Worm (Caenorhabditis elegans): ENCODE data around the gene F46B6.4.

F46B6.4 gene

DNA sequence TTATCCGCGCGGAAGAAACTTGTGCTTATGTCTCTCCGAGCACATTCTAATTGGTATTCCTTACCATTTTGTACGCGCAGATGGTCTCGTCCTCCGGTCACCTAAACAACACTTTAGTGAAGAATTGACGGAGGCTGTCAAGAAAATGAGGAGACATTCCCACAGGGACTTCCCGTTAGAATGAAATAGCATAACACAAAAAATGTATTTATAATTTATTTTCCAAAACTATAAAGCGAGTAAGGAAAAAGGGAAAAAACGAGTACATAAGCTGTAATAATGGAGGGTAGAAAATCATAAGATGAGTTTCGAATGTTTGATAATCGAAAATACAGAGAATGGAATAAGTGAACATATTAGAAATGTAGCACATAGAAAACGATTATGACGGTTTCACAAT lies 3.6 kb downstream of the F46B6.4 start, which contains the start of gene F46B6.12:
Gene F46B6.12 (minus strand): TSS at position 101 of the 400 bp plus-strand sequence.
- TF ChIP-seq unc-62 (GFP tag; optimal IDR thresholded peaks at IDR 0.05 in 1 of 2) (peak in 1 of 2 experiments; percentile 38), unc-62 (tag; optimal IDR thresholded peaks at IDR 0.05) (no peak), mxl-3 (GFP tag; optimal IDR thresholded peaks at IDR 0.05) (no peak)

DNA sequence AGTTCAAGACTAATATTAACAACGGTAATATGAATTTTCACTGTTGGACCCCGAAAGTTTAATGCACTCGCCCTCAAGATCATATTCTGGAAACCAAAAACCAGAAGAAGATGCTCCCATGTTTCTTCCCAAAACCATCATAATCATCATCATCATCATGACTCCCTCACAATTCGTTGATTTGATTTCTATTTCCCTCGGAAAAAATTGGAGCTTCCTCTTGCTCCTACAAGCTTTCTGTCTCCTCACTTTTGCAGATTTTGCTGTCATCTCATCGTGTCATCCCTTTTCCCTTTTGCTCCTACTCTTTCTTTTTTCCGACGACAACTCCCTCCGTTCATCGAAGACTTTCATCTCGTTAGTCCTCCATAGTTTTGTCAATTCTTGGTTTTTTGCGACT lies 7.3 kb downstream of the F46B6.4 start, which contains the start of gene F46B6.2:
Gene F46B6.2 (plus strand): TSS at position 316 of the 400 bp plus-strand sequence.
- TF ChIP-seq zip-2 (tag; optimal IDR thresholded peaks at IDR 0.05) (no peak), dmd-8 (GFP tag; IDR thresholded peaks at IDR 0.05) (no peak), ctbp-1 (GFP tag; IDR thresholded peaks at IDR 0.05) (0 out of 2 replicates have a peak, but pooled peaks have one; percentile 40)

DNA sequence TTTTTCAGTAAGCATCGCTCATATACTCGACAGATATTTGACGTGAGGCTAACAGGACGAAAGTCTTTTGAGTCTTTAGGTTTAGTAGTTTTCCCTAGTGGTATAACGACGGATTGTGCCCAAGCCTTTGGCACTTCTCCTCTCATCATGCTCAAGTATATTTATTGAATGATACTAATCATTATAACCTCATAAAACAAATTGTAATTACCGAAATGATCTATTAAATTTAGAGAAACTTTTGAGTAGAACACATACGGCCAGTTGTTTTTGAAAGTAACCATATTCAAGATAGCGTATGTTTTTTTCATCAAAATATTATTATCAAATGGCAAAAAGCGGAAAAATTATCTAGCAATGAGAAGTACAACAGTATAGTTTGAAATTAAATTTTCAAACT lies 8.0 kb downstream of the F46B6.4 start:
- TF ChIP-seq R02D3.7 (tag; optimal IDR thresholded peaks at IDR 0.05) (no peak), nhr-11 (tag; optimal IDR thresholded peaks at IDR 0.05) (no peak), lim-7 (GFP tag; IDR thresholded peaks at IDR 0.05) (no peak), saeg-2 (GFP tag; IDR thresholded peaks at IDR 0.05) (no peak), lsy-2 (tag; optimal IDR thresholded peaks at IDR 0.05) (no peak), nhr-10 (tag; optimal IDR thresholded peaks at IDR 0.05) (no peak), F37D6.2 (tag; optimal IDR thresholded peaks at IDR 0.05) (no peak), nhr-28 (tag; optimal IDR thresholded peaks at IDR 0.05) (no peak), spr-1 (tag; optimal IDR thresholded peaks at IDR 0.05) (no peak), dmd-9 (GFP tag; IDR thresholded peaks at IDR 0.05) (no peak), ces-1 (GFP tag; optimal IDR thresholded peaks at IDR 0.05) (no peak), egl-43 (GFP tag; IDR thresholded peaks at IDR 0.05) (no peak), spr-3 (GFP tag; optimal IDR thresholded peaks at IDR 0.05) (no peak), mes-2 (tag; optimal IDR thresholded peaks at IDR 0.05; ENCODE audit: poor library complexity, severe bottlenecking) (no peak)

DNA sequence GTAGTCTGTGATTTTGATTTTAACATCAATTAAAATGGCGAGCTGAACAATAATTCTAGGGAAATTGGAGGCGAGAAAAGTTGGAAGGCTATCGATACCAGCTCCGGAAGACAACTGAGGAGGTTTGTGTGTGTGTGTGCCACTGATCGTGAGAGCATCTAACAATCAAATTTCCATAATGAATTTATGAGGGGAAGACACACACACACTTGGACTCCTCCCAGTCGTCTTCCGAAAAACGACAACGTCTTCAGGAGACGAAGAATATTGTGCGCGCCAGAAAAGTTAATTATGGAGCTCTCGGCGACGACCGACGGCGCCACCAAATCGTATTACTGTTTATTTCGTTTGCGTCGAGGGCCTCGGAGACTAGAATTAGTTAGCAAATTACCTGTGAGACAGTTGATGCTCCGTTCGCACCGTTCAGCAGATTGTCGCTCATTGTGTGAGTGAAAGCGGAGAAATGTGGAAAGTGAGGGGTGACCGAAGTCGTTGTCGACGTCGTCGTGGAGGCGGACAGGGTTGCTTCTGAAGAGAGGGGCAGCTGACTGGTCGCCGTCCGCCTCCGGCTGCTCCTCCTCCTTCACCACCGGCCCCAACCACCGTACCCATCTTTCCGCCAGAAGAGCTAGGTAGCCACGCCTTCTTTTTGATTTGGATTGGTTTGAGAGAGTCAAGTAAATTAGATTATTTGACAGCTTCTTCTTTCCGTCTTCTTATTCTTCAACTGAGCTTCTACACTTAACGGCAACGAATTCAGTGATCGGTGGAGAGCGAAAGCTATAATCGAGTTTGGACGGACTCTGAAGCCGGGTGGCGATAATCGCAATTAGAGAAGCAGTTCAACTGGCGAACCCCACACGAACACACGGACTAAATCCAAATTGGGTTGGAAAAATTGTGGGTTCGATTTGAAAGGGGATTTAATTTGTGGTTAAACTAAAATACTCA lies 10.2 kb downstream of the F46B6.4 start, which contains the start of gene unc-42:
Gene unc-42 (minus strand): TSS at position 564 of the 951 bp plus-strand sequence.
- TF ChIP-seq set-16 (GFP tag; IDR thresholded peaks at IDR 0.05) = peak; percentile 93
- peak in 1 of 2 experiments; percentile 4 for TF ChIP-seq unc-62 (GFP tag; optimal IDR thresholded peaks at IDR 0.05 in 1 of 2)
- TF ChIP-seq unc-62 (tag; optimal IDR thresholded peaks at IDR 0.05) = no peak
- peak; percentile 2 for TF ChIP-seq aha-1 (tag)
- TF ChIP-seq lir-3 (tag; optimal IDR thresholded peaks at IDR 0.05) = no peak
- peak; percentile 70 for TF ChIP-seq ctbp-1 (GFP tag; IDR thresholded peaks at IDR 0.05)
- peak in 1 of 2 experiments; percentile 40 for TF ChIP-seq lsy-2 (tag; optimal IDR thresholded peaks at IDR 0.05)
- TF ChIP-seq ces-1 (GFP tag; optimal IDR thresholded peaks at IDR 0.05) = peak; percentile 100
- TF ChIP-seq fkh-10 (GFP tag; optimal IDR thresholded peaks at IDR 0.05) = peak; percentile 73
- no peak for TF ChIP-seq Y48G9A.11 (GFP tag; IDR thresholded peaks at IDR 0.05)
- no peak for TF ChIP-seq Y105C5A.15 (GFP tag; IDR thresholded peaks at IDR 0.05)

DNA sequence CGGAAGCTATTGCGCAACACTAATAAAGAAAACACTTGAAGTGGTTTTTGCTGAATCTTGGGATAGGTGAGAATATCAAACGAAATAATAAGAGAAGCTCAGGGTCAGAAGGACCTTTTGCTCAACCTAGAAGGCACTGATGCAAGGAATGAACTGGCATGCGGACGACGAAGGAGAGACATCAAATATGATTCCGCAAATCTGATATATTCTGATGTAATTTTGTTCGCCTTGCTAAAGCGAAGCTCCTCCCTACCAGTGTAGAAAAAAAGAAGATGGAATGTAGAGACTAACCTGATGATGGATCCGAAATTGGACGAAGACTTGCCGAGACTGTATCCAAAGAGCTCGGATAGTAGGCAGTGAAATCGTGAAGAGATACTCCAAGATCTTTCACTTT lies 11.4 kb downstream of the F46B6.4 start:
- TF ChIP-seq attf-4 (tag; optimal IDR thresholded peaks at IDR 0.05) (no peak), Y5F2A.4 (GFP tag; optimal IDR thresholded peaks at IDR 0.05) (no peak), mes-2 (tag; optimal IDR thresholded peaks at IDR 0.05; ENCODE audit: poor library complexity, severe bottlenecking) (no peak), ceh-44 (GFP tag; IDR thresholded peaks at IDR 0.05) (no peak), R02D3.7 (tag; optimal IDR thresholded peaks at IDR 0.05) (no peak), ZK337.2 (GFP tag; IDR thresholded peaks at IDR 0.05) (no peak), ctbp-1 (GFP tag; IDR thresholded peaks at IDR 0.05) (peak; percentile 68), dpl-1 (GFP tag; optimal IDR thresholded peaks at IDR 0.05) (no peak), ces-1 (GFP tag; optimal IDR thresholded peaks at IDR 0.05) (peak; percentile 96), fkh-10 (GFP tag; optimal IDR thresholded peaks at IDR 0.05) (peak; percentile 30), lin-1 (GFP tag; IDR thresholded peaks at IDR 0.05) (no peak), nhr-10 (tag; optimal IDR thresholded peaks at IDR 0.05) (no peak)
